Worm (Caenorhabditis elegans) whole organism, late embryonic: ENCODE data around the gene srh-118.

Experiments used
- C38D4.7 ChIP-seq: fragments of 200-800 bp; sonication (Bioruptor generic); optimal IDR thresholded peaks from 2 replicates; lab custom pipeline; 2018; ENCODE audit warnings: mild to moderate bottlenecking, missing genetic modification characterization, moderate library complexity, missing compliant biosample characterization
- K02D7.2 ChIP-seq: sonication (generic microtip); optimal IDR thresholded peaks from 2 replicates; lab custom pipeline; 2017; ENCODE audit warnings: mild to moderate bottlenecking, missing genetic modification characterization, missing compliant biosample characterization
- Y22D7AL.16 ChIP-seq: sonication (generic microtip); optimal IDR thresholded peaks from 2 replicates; lab custom pipeline; 2016; ENCODE audit warnings: missing genetic modification characterization, missing compliant biosample characterization
- ama-1 ChIP-seq: fragments of 150-350 bp; optimal IDR thresholded peaks from 2 replicates; lab custom pipeline; 2014
- ceh-14 ChIP-seq: sonication (generic microtip); optimal IDR thresholded peaks from 2 replicates; lab custom pipeline; 2016; ENCODE audit warnings: missing genotype, missing genetic modification characterization, missing compliant biosample characterization
- ceh-2 ChIP-seq: sonication (generic microtip); optimal IDR thresholded peaks from 2 replicates; lab custom pipeline; 2016; ENCODE audit warnings: missing genotype, missing genetic modification characterization, missing compliant biosample characterization
- ceh-22 ChIP-seq: sonication (generic microtip); optimal IDR thresholded peaks from 2 replicates; lab custom pipeline; 2017; ENCODE audit warnings: missing biosample characterization, missing genetic modification characterization
- ceh-24 ChIP-seq: sonication (generic microtip); optimal IDR thresholded peaks from 2 replicates; lab custom pipeline; 2016; ENCODE audit warnings: mild to moderate bottlenecking, missing genetic modification characterization, missing compliant biosample characterization
- ceh-45 ChIP-seq: fragments of 200-800 bp; sonication (Bioruptor generic); IDR thresholded peaks from 2 replicates; pipeline ENCODE4 v1.3.6; 2022; ENCODE audit warnings: missing genetic modification reagents, missing genetic modification characterization, missing compliant biosample characterization
- ceh-48 ChIP-seq: sonication (generic microtip); optimal IDR thresholded peaks from 2 replicates; lab custom pipeline; 2016; ENCODE audit warnings: missing genetic modification characterization, inconsistent platforms, missing compliant biosample characterization
- ceh-9 ChIP-seq: sonication (generic microtip); optimal IDR thresholded peaks from 2 replicates; lab custom pipeline; 2016; ENCODE audit warnings: mild to moderate bottlenecking, missing genetic modification characterization, inconsistent platforms, missing compliant biosample characterization
- dmd-4 ChIP-seq: sonication (generic microtip); optimal IDR thresholded peaks from 2 replicates; lab custom pipeline; 2016; ENCODE audit warnings: borderline replicate concordance, missing genetic modification characterization, missing compliant biosample characterization
- elt-4 ChIP-seq: sonication (generic microtip); optimal IDR thresholded peaks from 2 replicates; lab custom pipeline; 2016; ENCODE audit warnings: missing genetic modification characterization, missing compliant biosample characterization
- eyg-1 ChIP-seq: sonication (generic microtip); optimal IDR thresholded peaks from 2 replicates; lab custom pipeline; 2016; ENCODE audit warnings: missing genotype, missing genetic modification characterization, missing compliant biosample characterization
- fkh-10 ChIP-seq: fragments of 150-350 bp; optimal IDR thresholded peaks from 2 replicates; lab custom pipeline; 2014; ENCODE audit warnings: missing biosample characterization, missing genetic modification reagents, missing genetic modification characterization
- fkh-6 ChIP-seq: sonication (generic microtip); optimal IDR thresholded peaks from 2 replicates; lab custom pipeline; 2016; ENCODE audit warnings: missing genetic modification characterization, missing compliant biosample characterization
- gmeb-2 ChIP-seq: sonication (generic microtip); optimal IDR thresholded peaks from 2 replicates; lab custom pipeline; 2016; ENCODE audit warnings: missing genetic modification characterization, inconsistent platforms, missing compliant biosample characterization
- hlh-15 ChIP-seq: sonication (generic microtip); optimal IDR thresholded peaks from 2 replicates; lab custom pipeline; 2016; ENCODE audit warnings: missing genetic modification characterization, missing compliant biosample characterization
- hlh-6 ChIP-seq: sonication (generic microtip); optimal IDR thresholded peaks from 2 replicates; lab custom pipeline; 2016; ENCODE audit warnings: missing genotype, missing genetic modification characterization, missing compliant biosample characterization
- nfya-1 ChIP-seq: sonication (generic microtip); optimal IDR thresholded peaks from 2 replicates; lab custom pipeline; 2017; ENCODE audit warnings: missing genetic modification characterization, mild to moderate bottlenecking, missing compliant biosample characterization, antibody characterized with exemption, moderate library complexity
- npax-4 ChIP-seq: sonication (generic microtip); optimal IDR thresholded peaks from 2 replicates; lab custom pipeline; 2016; ENCODE audit warnings: missing genetic modification characterization, missing compliant biosample characterization
- pag-3 ChIP-seq: sonication (generic microtip); optimal IDR thresholded peaks from 2 replicates; lab custom pipeline; 2016; ENCODE audit warnings: missing compliant biosample characterization, missing genetic modification characterization, borderline replicate concordance
- pat-9 ChIP-seq: fragments of 200-800 bp; sonication (Bioruptor generic); optimal IDR thresholded peaks from 2 replicates; lab custom pipeline; 2018; ENCODE audit warnings: mild to moderate bottlenecking, missing genetic modification characterization, moderate library complexity, missing compliant biosample characterization
- pros-1 ChIP-seq: fragments of 150-350 bp; optimal IDR thresholded peaks from 2 replicates; lab custom pipeline; 2014; ENCODE audit warnings: missing biosample characterization, missing genetic modification reagents, missing genetic modification characterization
- rnt-1 ChIP-seq: sonication (generic microtip); optimal IDR thresholded peaks from 2 replicates; lab custom pipeline; 2016; ENCODE audit warnings: missing genetic modification characterization, missing compliant biosample characterization
- sdc-2 ChIP-seq: sonication (generic microtip); optimal IDR thresholded peaks from 2 replicates; lab custom pipeline; 2016; ENCODE audit warnings: missing genotype, missing genetic modification characterization, missing compliant biosample characterization
- tbx-2 ChIP-seq: sonication (generic microtip); optimal IDR thresholded peaks from 2 replicates; lab custom pipeline; 2016; ENCODE audit warnings: missing genetic modification characterization, missing compliant biosample characterization
- ttx-3 ChIP-seq: sonication (generic microtip); optimal IDR thresholded peaks from 2 replicates; lab custom pipeline; 2016; ENCODE audit warnings: missing genetic modification reagents, missing genetic modification characterization, missing compliant biosample characterization
- unc-3 ChIP-seq, 2 experiments: fragments of 200-800 bp in 1 of 2; sonication (Bioruptor generic) in 1 of 2; sonication (generic microtip) in 1 of 2; conservative IDR thresholded peaks in 1 of 2; optimal IDR thresholded peaks in 1 of 2; 2 replicates each; pipeline versions ENCODE4 v1.3.6 to Lab custom; 2016 to 2022; ENCODE audit warnings: missing compliant biosample characterization in 2 of 2, missing genetic modification characterization in 2 of 2, missing genetic modification reagents in 1 of 2
- unc-42 ChIP-seq: sonication (generic microtip); optimal IDR thresholded peaks from 2 replicates; lab custom pipeline; 2016; ENCODE audit warnings: missing genotype, missing genetic modification characterization, missing compliant biosample characterization
- unc-55 ChIP-seq: sonication (generic microtip); optimal IDR thresholded peaks from 2 replicates; lab custom pipeline; 2017; ENCODE audit warnings: missing biosample characterization, missing genetic modification reagents, missing genetic modification characterization
- zip-5 ChIP-seq: sonication (generic microtip); optimal IDR thresholded peaks from 2 replicates; lab custom pipeline; 2016; ENCODE audit warnings: missing genetic modification characterization, missing compliant biosample characterization
- ztf-16 ChIP-seq: sonication (generic microtip); optimal IDR thresholded peaks from 2 replicates; lab custom pipeline; 2017; ENCODE audit warnings: missing genetic modification characterization, missing compliant biosample characterization

srh-118 gene

ce11 chrV:17496071-17496470 is at the start of gene srh-118:
Gene srh-118, minus strand, starts transcription at chrV:17496171.
- no peak for TF ChIP-seq ama-1 (lab: Kevin White, UChicago)
- no peak for TF ChIP-seq ceh-2
- TF ChIP-seq pat-9 (tag; lab: Kevin White, UChicago): no peak
- no peak for TF ChIP-seq ceh-14 (tag; lab: Kevin White, UChicago)
- no peak for TF ChIP-seq Y22D7AL.16 (tag; lab: Kevin White, UChicago)
- TF ChIP-seq C38D4.7 (GFP tag; lab: Kevin White, UChicago): no peak
- TF ChIP-seq K02D7.2 (tag; lab: Kevin White, UChicago): no peak
- TF ChIP-seq ttx-3 (tag; lab: Kevin White, UChicago): no peak
- no peak for TF ChIP-seq ceh-24
- no peak for TF ChIP-seq ceh-22 (tag; lab: Kevin White, UChicago)
- TF ChIP-seq zip-5 (tag; lab: Kevin White, UChicago): no peak
- no peak for TF ChIP-seq fkh-10 (GFP tag; lab: Kevin White, UChicago)
- TF ChIP-seq unc-3 (GFP tag; conservative IDR thresholded peaks at IDR 0.05; lab: Robert Waterston, UW): no peak
- TF ChIP-seq unc-3 (tag; optimal IDR thresholded peaks at IDR 0.05; lab: Kevin White, UChicago): no peak
- TF ChIP-seq ceh-45 (GFP tag; lab: Robert Waterston, UW): no peak
- no peak for TF ChIP-seq unc-42 (tag; lab: Kevin White, UChicago)

ce11 chrV:17542304-17542703 is 46.3 kb upstream of the srh-118 start:
- TF ChIP-seq dmd-4 (tag; lab: Kevin White, UChicago): no peak
- TF ChIP-seq rnt-1 (tag; lab: Kevin White, UChicago): no peak
- no peak for TF ChIP-seq hlh-15 (tag; lab: Kevin White, UChicago)
- TF ChIP-seq unc-55 (GFP tag; lab: Kevin White, UChicago): no peak
- TF ChIP-seq nfya-1: no peak
- no peak for TF ChIP-seq ztf-16 (tag; lab: Kevin White, UChicago)
- TF ChIP-seq ceh-22 (tag; lab: Kevin White, UChicago): no peak
- TF ChIP-seq ceh-2: no peak
- TF ChIP-seq npax-4 (tag; lab: Kevin White, UChicago): no peak
- no peak for TF ChIP-seq fkh-6

ce11 chrV:17540295-17540694 is 44.3 kb upstream of the srh-118 start, which contains the start of gene srz-25:
Gene srz-25, plus strand, starts transcription at chrV:17540595.
- TF ChIP-seq gmeb-2 (tag; lab: Kevin White, UChicago) (no peak), sdc-2 (tag; lab: Kevin White, UChicago) (no peak), fkh-6 (no peak), ceh-22 (tag; lab: Kevin White, UChicago) (no peak), nfya-1 (no peak), dmd-4 (tag; lab: Kevin White, UChicago) (no peak)

DNA sequence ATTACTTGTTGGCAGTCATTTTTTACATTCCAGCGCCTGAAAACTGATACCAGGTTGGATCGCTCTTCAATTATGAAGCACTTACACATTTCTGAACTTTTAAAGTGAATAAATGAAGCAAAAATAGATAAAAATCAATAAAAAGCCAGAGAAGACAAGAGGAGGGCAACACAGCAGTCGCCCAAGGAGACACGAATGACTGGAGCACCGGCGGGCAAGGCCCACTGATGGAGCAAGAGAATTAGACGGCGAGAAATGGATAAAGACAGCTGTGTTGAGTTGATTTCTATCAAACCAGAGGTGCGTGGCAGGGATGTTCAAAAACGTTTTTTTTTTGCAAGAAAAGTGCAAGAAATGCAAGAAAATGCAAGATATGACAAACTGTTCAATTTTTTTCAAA is 43.3 kb upstream of the srh-118 start:
- TF ChIP-seq fkh-6 (no peak), ceh-48 (peak; percentile 37), gmeb-2 (tag; lab: Kevin White, UChicago) (no peak)
- TF ChIP-seq, all 69 proteins: peak for 1

- TF ChIP-seq fkh-10 (GFP tag; lab: Kevin White, UChicago) (no peak), eyg-1 (tag; lab: Kevin White, UChicago) (no peak)
Observed at ce11 chrV:17538279-17538896, 42.4 kb upstream of the srh-118 start, which contains the start of gene C18D4.6. Gene C18D4.6, minus strand, starts transcription at chrV:17538375.

- TF ChIP-seq fkh-10 (GFP tag; lab: Kevin White, UChicago) (no peak), ceh-9 (no peak), hlh-6 (tag; lab: Kevin White, UChicago) (no peak), elt-4 (tag; lab: Kevin White, UChicago) (no peak), tbx-2 (tag; lab: Kevin White, UChicago) (no peak), pros-1 (tag; lab: Kevin White, UChicago) (no peak), ttx-3 (tag; lab: Kevin White, UChicago) (no peak), pag-3 (tag; lab: Kevin White, UChicago) (no peak), unc-55 (GFP tag; lab: Kevin White, UChicago) (no peak)
Observed at ce11 chrV:17533200-17533599, 37.2 kb upstream of the srh-118 start.
